Fruit fly (Drosophila melanogaster) whole organism, embryonic: ENCODE data around the gene aqz.

ENCODE experiments used
- Adf1 ChIP-seq: fragments of 200-800 bp; sonication (Bioruptor generic); IDR thresholded peaks from 2 replicates; pipeline ENCODE4 v1.3.6; 2022; ENCODE audit warnings: missing biosample characterization, missing genetic modification characterization
- Antp ChIP-seq: fragments of 200-800 bp; sonication (Bioruptor generic); optimal IDR thresholded peaks from 3 replicates; lab custom pipeline; 2016; ENCODE audit warnings: missing biosample characterization, missing genetic modification characterization
- Bdp1 ChIP-seq: fragments of 200-800 bp; sonication (Bioruptor generic); optimal IDR thresholded peaks from 3 replicates; lab custom pipeline; 2016; ENCODE audit warnings: missing biosample characterization, missing genetic modification characterization
- CG1024 ChIP-seq: fragments of 200-800 bp; sonication (Bioruptor generic); IDR thresholded peaks from 2 replicates; pipeline ENCODE4 v1.3.6; 2022; ENCODE audit warnings: missing biosample characterization, missing genetic modification characterization
- CG10321 ChIP-seq: fragments of 200-800 bp; sonication (Bioruptor generic); IDR thresholded peaks from 2 replicates; pipeline ENCODE4 v1.3.6; 2022; ENCODE audit warnings: missing biosample characterization, missing genetic modification characterization
- CG11085 ChIP-seq: fragments of 200-800 bp; sonication (Bioruptor generic); IDR thresholded peaks from 2 replicates; pipeline ENCODE4 v1.3.6; 2022; ENCODE audit warnings: missing biosample characterization, missing genetic modification characterization
- CG12942 ChIP-seq: fragments of 200-800 bp; sonication (Bioruptor generic); optimal IDR thresholded peaks from 3 replicates; lab custom pipeline; 2016; ENCODE audit warnings: missing biosample characterization, missing genetic modification characterization
- CG13296 ChIP-seq: fragments of 200-800 bp; sonication (Bioruptor generic); optimal IDR thresholded peaks from 3 replicates; lab custom pipeline; 2018; ENCODE audit warnings: missing biosample characterization, mild to moderate bottlenecking, missing genetic modification characterization
- CG15073 ChIP-seq: fragments of 200-800 bp; sonication (Bioruptor generic); optimal IDR thresholded peaks from 2 replicates; lab custom pipeline; 2016; ENCODE audit warnings: missing biosample characterization, missing genetic modification characterization
- CG17328 ChIP-seq: fragments of 200-800 bp; sonication (Bioruptor generic); IDR thresholded peaks from 2 replicates; pipeline ENCODE4 v1.3.6; 2022; ENCODE audit warnings: missing biosample characterization, missing genetic modification characterization
- CG17568 ChIP-seq: fragments of 200-800 bp; sonication (Bioruptor generic); optimal IDR thresholded peaks from 2 replicates; lab custom pipeline; 2018; ENCODE audit warnings: missing biosample characterization, mild to moderate bottlenecking, missing genetic modification characterization, moderate library complexity
- CG31388 ChIP-seq: fragments of 200-800 bp; sonication (Bioruptor generic); optimal IDR thresholded peaks from 2 replicates; lab custom pipeline; 2016; ENCODE audit warnings: missing biosample characterization, missing genetic modification characterization
- CG3726 ChIP-seq: fragments of 200-800 bp; sonication (Bioruptor generic); IDR thresholded peaks from 3 replicates; pipeline ENCODE4, ENCODE4 v1.3.6; 2022; ENCODE audit warnings: missing biosample characterization, missing genetic modification characterization
- CG3838 ChIP-seq: fragments of 200-800 bp; sonication (Bioruptor generic); optimal IDR thresholded peaks from 3 replicates; lab custom pipeline; 2016; ENCODE audit warnings: missing biosample characterization, missing genetic modification characterization
- CG3995 ChIP-seq: fragments of 200-800 bp; sonication (Bioruptor generic); optimal IDR thresholded peaks from 3 replicates; lab custom pipeline; 2016; ENCODE audit warnings: missing biosample characterization, missing genetic modification characterization
- CG5245 ChIP-seq: fragments of 200-800 bp; sonication (Bioruptor generic); optimal IDR thresholded peaks from 3 replicates; lab custom pipeline; 2016; ENCODE audit warnings: missing biosample characterization, missing genetic modification characterization
- CG6791 ChIP-seq: fragments of 200-800 bp; sonication (Bioruptor generic); IDR thresholded peaks from 3 replicates; pipeline ENCODE4 v1.3.6; 2022; ENCODE audit warnings: missing biosample characterization, missing genetic modification characterization; ENCODE audit not compliant: partially characterized antibody
- CG8478 ChIP-seq: fragments of >200 bp; optimal IDR thresholded peaks from 2 replicates; lab custom pipeline; 2018
- Hey ChIP-seq: fragments of 200-800 bp; sonication (Bioruptor generic); optimal IDR thresholded peaks from 3 replicates; lab custom pipeline; 2018; ENCODE audit warnings: missing biosample characterization, mild to moderate bottlenecking, missing genetic modification characterization
- Jarid2 ChIP-seq: fragments of 200-800 bp; sonication (Bioruptor generic); optimal IDR thresholded peaks from 3 replicates; lab custom pipeline; 2017; ENCODE audit warnings: mild to moderate bottlenecking, missing biosample characterization, missing genetic modification reagents, missing genetic modification characterization
- Kr ChIP-seq: fragments of 200-800 bp; sonication (Bioruptor generic); optimal IDR thresholded peaks from 2 replicates; lab custom pipeline; 2017; ENCODE audit warnings: missing biosample characterization, mild to moderate bottlenecking, missing genetic modification characterization
- Lhr ChIP-seq: fragments of 200-800 bp; sonication (Bioruptor generic); optimal IDR thresholded peaks from 3 replicates; lab custom pipeline; 2017; ENCODE audit warnings: mild to moderate bottlenecking, missing biosample characterization, missing genetic modification reagents, missing genetic modification characterization
- Oaz ChIP-seq: fragments of 200-800 bp; sonication (Bioruptor generic); IDR thresholded peaks from 2 replicates; pipeline ENCODE4 v1.3.6; 2022; ENCODE audit warnings: missing biosample characterization, missing genetic modification characterization
- PHDP ChIP-seq: fragments of 200-800 bp; sonication (Bioruptor generic); optimal IDR thresholded peaks from 3 replicates; lab custom pipeline; 2018; ENCODE audit warnings: missing biosample characterization, mild to moderate bottlenecking, missing genetic modification characterization, moderate library complexity
- Rx ChIP-seq: fragments of 200-800 bp; sonication (Bioruptor generic); IDR thresholded peaks from 2 replicates; pipeline ENCODE4 v1.3.6; 2022; ENCODE audit warnings: missing biosample characterization, missing genetic modification characterization
- Trl ChIP-seq, 3 experiments: fragments of >200 bp in 2 of 3; fragments of 200-800 bp in 1 of 3; sonication (Bioruptor generic) in 1 of 3; optimal IDR thresholded peaks; 2 replicates in 1 of 3; 3 replicates in 2 of 3; lab custom pipeline; 2016 to 2017; ENCODE audit warnings: missing biosample characterization in 1 of 3, missing genetic modification characterization in 1 of 3
- Xrp1 ChIP-seq: fragments of 200-800 bp; sonication (Bioruptor generic); IDR thresholded peaks from 2 replicates; pipeline ENCODE4 v1.3.6; 2022; ENCODE audit warnings: missing biosample characterization, missing genetic modification characterization
- bcd ChIP-seq: fragments of 200-800 bp; sonication (Bioruptor generic); optimal IDR thresholded peaks from 2 replicates; lab custom pipeline; 2017; ENCODE audit warnings: missing biosample characterization, mild to moderate bottlenecking, missing genetic modification characterization
- bowl ChIP-seq: fragments of 200-800 bp; sonication (Bioruptor generic); IDR thresholded peaks from 2 replicates; pipeline ENCODE4 v1.3.6; 2022; ENCODE audit warnings: missing biosample characterization, missing genetic modification characterization
- chinmo ChIP-seq: fragments of 200-800 bp; sonication (Bioruptor generic); IDR thresholded peaks from 4 replicates; pipeline ENCODE4 v1.3.6; 2022; ENCODE audit warnings: missing biosample characterization, missing genetic modification characterization; ENCODE audit not compliant: partially characterized antibody
- da ChIP-seq: fragments of 200-800 bp; sonication (Bioruptor generic); optimal IDR thresholded peaks from 2 replicates; lab custom pipeline; 2016; ENCODE audit warnings: missing biosample characterization, missing genetic modification characterization
- danr ChIP-seq: fragments of 200-800 bp; sonication (Bioruptor generic); IDR thresholded peaks from 2 replicates; pipeline ENCODE4 v1.3.6; 2022; ENCODE audit warnings: missing biosample characterization, missing genetic modification characterization
- dimm ChIP-seq: fragments of 200-800 bp; sonication (Bioruptor generic); IDR thresholded peaks from 2 replicates; pipeline ENCODE4 v1.3.6; 2022; ENCODE audit warnings: missing biosample characterization, missing genetic modification characterization
- dpn ChIP-seq, 2 experiments: fragments of 200-800 bp; sonication (Bioruptor generic); optimal IDR thresholded peaks; 3 replicates each; lab custom pipeline; 2016; ENCODE audit warnings: missing biosample characterization in 2 of 2, missing genetic modification characterization in 2 of 2
- gcm2 ChIP-seq: fragments of 200-800 bp; sonication (Bioruptor generic); optimal IDR thresholded peaks from 2 replicates; lab custom pipeline; 2016; ENCODE audit warnings: missing biosample characterization, missing genetic modification characterization
- gro ChIP-seq: fragments of 200-800 bp; sonication (Bioruptor generic); optimal IDR thresholded peaks from 2 replicates; lab custom pipeline; 2016; ENCODE audit warnings: missing biosample characterization, missing genetic modification characterization
- gsb ChIP-seq: fragments of 200-800 bp; sonication (Bioruptor generic); IDR thresholded peaks from 2 replicates; pipeline ENCODE4 v1.3.6; 2022; ENCODE audit warnings: missing biosample characterization, missing genetic modification characterization
- ind ChIP-seq: fragments of 200-800 bp; sonication (Bioruptor generic); optimal IDR thresholded peaks from 3 replicates; lab custom pipeline; 2016; ENCODE audit warnings: missing biosample characterization, missing genetic modification characterization
- insv ChIP-seq, 2 experiments: fragments of 200-800 bp; sonication (Bioruptor generic); optimal IDR thresholded peaks; 3 replicates each; lab custom pipeline; 2016 to 2018; ENCODE audit warnings: missing biosample characterization in 2 of 2, missing genetic modification characterization in 2 of 2
- ken ChIP-seq: fragments of 200-800 bp; sonication (Bioruptor generic); IDR thresholded peaks from 3 replicates; pipeline ENCODE4 v1.3.6; 2022; ENCODE audit warnings: missing biosample characterization, missing genetic modification characterization
- kni ChIP-seq: fragments of 200-800 bp; sonication (Bioruptor generic); optimal IDR thresholded peaks from 3 replicates; lab custom pipeline; 2017; ENCODE audit warnings: mild to moderate bottlenecking, missing biosample characterization, missing genetic modification reagents, missing genetic modification characterization
- p53 ChIP-seq: fragments of 200-800 bp; sonication (Bioruptor generic); optimal IDR thresholded peaks from 2 replicates; lab custom pipeline; 2016; ENCODE audit warnings: missing biosample characterization, missing genetic modification characterization
- phol ChIP-seq: fragments of 200-800 bp; sonication (Bioruptor generic); optimal IDR thresholded peaks from 3 replicates; lab custom pipeline; 2018; ENCODE audit warnings: missing biosample characterization, mild to moderate bottlenecking, missing genetic modification characterization, moderate library complexity
- psq ChIP-seq: fragments of 200-800 bp; sonication (Bioruptor generic); optimal IDR thresholded peaks from 2 replicates; lab custom pipeline; 2017; ENCODE audit warnings: missing biosample characterization, missing genetic modification characterization
- pzg ChIP-seq: fragments of 200-800 bp; sonication (Bioruptor generic); optimal IDR thresholded peaks from 3 replicates; lab custom pipeline; 2018; ENCODE audit warnings: missing biosample characterization, mild to moderate bottlenecking, missing genetic modification characterization, moderate library complexity
- repo ChIP-seq: fragments of 200-800 bp; sonication (Bioruptor generic); optimal IDR thresholded peaks from 2 replicates; lab custom pipeline; 2016; ENCODE audit warnings: missing biosample characterization, missing genetic modification characterization
- scrt ChIP-seq: fragments of 200-800 bp; sonication (Bioruptor generic); optimal IDR thresholded peaks from 2 replicates; lab custom pipeline; 2018; ENCODE audit warnings: missing biosample characterization, mild to moderate bottlenecking, missing genetic modification characterization, moderate library complexity
- sens ChIP-seq: fragments of 200-800 bp; sonication (Bioruptor generic); peaks from one replicate; lab custom pipeline; 2016; ENCODE audit warnings: missing biosample characterization, missing genetic modification characterization
- sna ChIP-seq: fragments of 200-800 bp; sonication (Bioruptor generic); IDR thresholded peaks from 2 replicates; pipeline ENCODE4 v1.3.6; 2022; ENCODE audit warnings: missing biosample characterization, missing genetic modification characterization; ENCODE audit not compliant: partially characterized antibody
- stc ChIP-seq: fragments of 200-800 bp; sonication (Bioruptor generic); IDR thresholded peaks from 2 replicates; pipeline ENCODE4 v1.3.6; 2022; ENCODE audit warnings: missing biosample characterization, missing genetic modification characterization
- tgo ChIP-seq: fragments of 200-800 bp; sonication (Bioruptor generic); IDR thresholded peaks from 3 replicates; pipeline ENCODE4 v1.3.6; 2022; ENCODE audit warnings: missing biosample characterization, missing genetic modification characterization
- tio ChIP-seq: fragments of 200-800 bp; sonication (Bioruptor generic); optimal IDR thresholded peaks from 2 replicates; lab custom pipeline; 2017; ENCODE audit warnings: missing biosample characterization, missing genetic modification characterization, inconsistent platforms
- vnd ChIP-seq: fragments of 200-800 bp; sonication (Bioruptor generic); IDR thresholded peaks from 3 replicates; pipeline ENCODE4 v1.3.6; 2022; ENCODE audit warnings: missing biosample characterization, missing genetic modification characterization; ENCODE audit not compliant: partially characterized antibody

The aqz gene

DNA sequence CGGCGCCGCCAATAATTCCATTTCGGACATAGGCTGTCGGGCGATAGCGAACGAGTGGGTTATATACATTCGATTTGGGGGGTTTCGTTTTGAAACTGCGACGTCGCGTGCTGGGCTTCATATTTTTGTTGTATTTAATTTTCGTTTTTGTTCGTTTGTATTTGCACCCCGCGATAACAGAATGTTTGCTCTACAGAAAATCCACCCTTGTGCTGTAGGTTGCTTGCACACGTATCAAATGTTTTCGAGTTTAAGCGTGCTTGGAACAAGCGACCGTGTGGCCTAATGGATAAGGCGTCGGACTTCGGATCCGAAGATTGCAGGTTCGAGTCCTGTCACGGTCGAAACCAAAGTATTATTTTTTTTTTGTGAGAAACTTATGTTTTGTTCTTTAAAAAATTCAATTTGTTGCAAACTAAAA is 42.2 kb upstream of the aqz start (continued):
- TF ChIP-seq sna (GFP tag; lab: Robert Waterston, UW) (peak; percentile 36; the same call in 1 of the 2 replicates), sens (GFP tag; lab: Kevin White, UChicago) (no peak), Bdp1 (GFP tag; lab: Kevin White, UChicago) (peak; percentile 99), p53 (GFP tag; lab: Kevin White, UChicago) (no peak), PHDP (tag; lab: Kevin White, UChicago) (no peak), tgo (GFP tag; lab: Robert Waterston, UW) (no peak), CG13296 (GFP tag; lab: Kevin White, UChicago) (peak; percentile 45), ken (GFP tag; lab: Robert Waterston, UW) (no peak), phol (tag; lab: Kevin White, UChicago) (no peak), kni (no peak), vnd (peak; percentile 50; the same call in 1 of the 3 replicates), bowl (GFP tag; lab: Robert Waterston, UW) (no peak), pzg (GFP tag; lab: Kevin White, UChicago) (no peak), stc (GFP tag; lab: Robert Waterston, UW) (no peak), CG17568 (GFP tag; lab: Kevin White, UChicago) (no peak), CG11085 (no peak), CG12942 (GFP tag; lab: Kevin White, UChicago) (no peak), scrt (no peak), CG3838 (GFP tag; lab: Kevin White, UChicago) (no peak), Trl (optimal IDR thresholded peaks at IDR 0.05; lab: Kevin White, UChicago) (no peak), Trl (GFP tag; optimal IDR thresholded peaks at IDR 0.05; lab: Kevin White, UChicago) (no peak), bcd (GFP tag; lab: Kevin White, UChicago) (no peak), gcm2 (GFP tag; lab: Kevin White, UChicago) (no peak), chinmo (GFP tag; lab: Robert Waterston, UW) (peak; percentile 81; the same call in 1 of the 4 replicates), CG3995 (GFP tag; lab: Kevin White, UChicago) (no peak), Oaz (GFP tag; lab: Robert Waterston, UW) (no peak), CG31388 (GFP tag; lab: Kevin White, UChicago) (no peak), gro (GFP tag; lab: Kevin White, UChicago) (no peak), repo (GFP tag; lab: Kevin White, UChicago) (no peak), danr (GFP tag; lab: Robert Waterston, UW) (no peak), ind (no peak), Antp (GFP tag; lab: Kevin White, UChicago) (no peak), Xrp1 (no peak), CG6791 (GFP tag; lab: Robert Waterston, UW) (peak; percentile 97), da (no peak), CG5245 (GFP tag; lab: Kevin White, UChicago) (no peak), Lhr (GFP tag; lab: Kevin White, UChicago) (no peak), dpn (GFP tag; optimal IDR thresholded peaks at IDR 0.05; lab: Kevin White, UChicago) (no peak), Jarid2 (GFP tag; lab: Kevin White, UChicago) (no peak), CG8478 (no peak), CG1024 (no peak), gsb (GFP tag; lab: Robert Waterston, UW) (no peak), dimm (GFP tag; lab: Robert Waterston, UW) (no peak), CG15073 (GFP tag; lab: Kevin White, UChicago) (no peak), CG17328 (GFP tag; lab: Robert Waterston, UW) (no peak), Adf1 (GFP tag; lab: Robert Waterston, UW) (no peak), CG10321 (no peak), CG3726 (GFP tag; lab: Robert Waterston, UW) (no peak), tio (GFP tag; lab: Kevin White, UChicago) (no peak), insv (GFP tag; optimal IDR thresholded peaks at IDR 0.05; lab: Kevin White, UChicago) (no peak), Kr (GFP tag; lab: Kevin White, UChicago) (no peak), Hey (tag; lab: Kevin White, UChicago) (no peak), psq (GFP tag; lab: Kevin White, UChicago) (no peak), Rx (GFP tag; lab: Robert Waterston, UW) (no peak)
